Fruit fly (Drosophila melanogaster): ENCODE data around the gene CG14406.

- TF ChIP-seq OdsH (GFP tag; optimal IDR thresholded peaks at IDR 0.05), result no peak
- no peak for TF ChIP-seq CG6163 (GFP tag; IDR thresholded peaks at IDR 0.05)
- TF ChIP-seq CG6854 (GFP tag; optimal IDR thresholded peaks at IDR 0.05), result no peak
- no peak for TF ChIP-seq CG8319 (GFP tag; optimal IDR thresholded peaks at IDR 0.05)
Observed at dm6 chrX:14905499-14906044, 5.1 kb downstream of the CG14406 start, which contains the start of gene CG9512.
